Worm (Caenorhabditis elegans) whole organism, mixed stage, embryonic: ENCODE measurements around the gene T26C12.1.

Experiments
- bed-3 ChIP-seq: fragments of 200-800 bp; sonication (Bioruptor generic); optimal IDR thresholded peaks from 3 replicates; lab custom pipeline; 2018; ENCODE audit warnings: mild to moderate bottlenecking, missing genetic modification characterization, moderate library complexity, missing compliant biosample characterization
- elt-3 ChIP-seq: fragments of 150-350 bp; optimal IDR thresholded peaks from 2 replicates; lab custom pipeline; 2014; ENCODE audit warnings: missing biosample characterization, missing genetic modification characterization
- lin-13 ChIP-seq: fragments of 150-350 bp; optimal IDR thresholded peaks from 2 replicates; lab custom pipeline; 2014; ENCODE audit warnings: missing biosample characterization, missing genetic modification characterization
- pha-4 ChIP-seq: fragments of 150-350 bp; optimal IDR thresholded peaks from 2 replicates; lab custom pipeline; 2018; ENCODE audit warnings: missing biosample characterization, missing genetic modification reagents, missing genetic modification characterization
- unc-62 ChIP-seq: fragments of 150-350 bp; optimal IDR thresholded peaks from 2 replicates; lab custom pipeline; 2014; ENCODE audit warnings: missing biosample characterization, missing genetic modification reagents, missing genetic modification characterization

ce11 chrIV:3294553-3295185 is 36.0 kb downstream of the T26C12.1 start, which contains the start of gene W08E12.7:
- TF ChIP-seq unc-62 (GFP tag; lab: Kevin White, UChicago): peak; percentile 51
- TF ChIP-seq elt-3 (tag; lab: Kevin White, UChicago): no peak
- peak; percentile 28 for TF ChIP-seq bed-3 (GFP tag; lab: Kevin White, UChicago)
- TF ChIP-seq lin-13: peak; percentile 95
- peak; percentile 89 for TF ChIP-seq pha-4 (tag; lab: Kevin White, UChicago)
